Worm (Caenorhabditis elegans) whole organism, dauer: ENCODE data around the gene ags-3.

Source experiments
- unc-62 ChIP-seq: sonication (generic microtip); optimal IDR thresholded peaks from 2 replicates; lab custom pipeline; 2017; ENCODE audit warnings: missing biosample characterization, missing genetic modification reagents, missing genetic modification characterization

Gene ags-3

DNA sequence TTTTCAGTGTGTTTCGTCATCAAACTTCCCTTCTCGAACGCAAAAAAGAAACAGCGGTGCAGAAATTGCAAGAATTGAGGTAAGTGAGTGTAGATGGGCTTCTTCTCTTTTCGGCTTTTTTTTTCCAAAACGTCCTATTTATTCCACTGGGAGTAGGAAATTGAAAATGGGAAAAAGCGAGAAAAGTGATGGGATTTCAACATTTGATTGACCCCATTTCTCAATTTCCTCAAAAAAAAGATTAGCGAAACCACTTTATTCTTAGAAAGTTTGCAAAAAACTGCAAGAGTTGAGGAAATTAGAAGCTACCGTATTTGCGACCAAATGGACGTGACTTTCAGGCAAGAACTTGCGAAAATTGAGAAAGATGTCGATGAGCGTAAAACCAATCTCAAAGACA is at the start of gene ags-3:
TSS of gene ags-3 (minus strand) at position 101 of the 400 bp plus-strand sequence.
- TF ChIP-seq unc-62 = no peak

ce11 chrX:5348529-5349148 is 45.2 kb upstream of the ags-3 start, which contains the start of gene syx-3:
Gene syx-3, plus strand, starts transcription at chrX:5349098.
- TF ChIP-seq unc-62 = no peak

DNA sequence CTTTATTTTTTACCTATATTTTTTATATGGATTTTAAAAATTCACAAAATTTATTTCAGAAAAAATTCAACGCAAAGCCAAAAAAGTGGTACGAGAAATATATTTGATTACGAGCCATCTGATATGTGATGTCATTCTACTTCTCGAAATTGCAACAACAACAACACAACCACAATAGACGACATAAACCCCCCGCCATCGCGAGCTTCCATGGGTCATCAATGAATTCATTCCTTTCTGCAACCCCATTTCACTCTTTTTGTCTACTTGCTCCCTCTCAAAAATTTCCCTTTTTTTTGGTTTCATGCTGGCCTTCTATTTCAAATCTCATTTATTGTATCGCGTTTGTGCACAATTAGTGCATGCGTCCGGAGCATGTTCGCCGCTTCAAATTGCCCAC is 44.5 kb upstream of the ags-3 start:
- no peak for TF ChIP-seq unc-62

DNA sequence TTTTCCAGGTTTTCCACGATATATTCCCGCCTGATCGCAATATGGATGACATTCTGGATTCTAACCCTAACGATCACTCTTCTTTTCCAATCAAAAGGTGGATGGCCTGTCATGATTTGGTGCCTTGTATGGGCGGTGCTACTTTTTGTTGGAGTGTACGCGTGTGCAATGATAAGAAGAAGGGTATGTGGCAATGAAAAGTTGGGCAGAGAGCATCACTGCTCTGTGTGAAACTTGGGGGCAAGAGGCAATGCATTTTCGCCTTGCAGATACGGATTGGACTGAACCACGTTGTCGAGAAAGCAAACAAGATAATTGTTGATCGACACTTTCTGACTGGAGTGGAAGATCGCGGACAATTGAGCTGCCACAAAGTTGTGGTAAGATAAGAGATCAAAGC is 42.9 kb upstream of the ags-3 start:
- TF ChIP-seq unc-62 = no peak

DNA sequence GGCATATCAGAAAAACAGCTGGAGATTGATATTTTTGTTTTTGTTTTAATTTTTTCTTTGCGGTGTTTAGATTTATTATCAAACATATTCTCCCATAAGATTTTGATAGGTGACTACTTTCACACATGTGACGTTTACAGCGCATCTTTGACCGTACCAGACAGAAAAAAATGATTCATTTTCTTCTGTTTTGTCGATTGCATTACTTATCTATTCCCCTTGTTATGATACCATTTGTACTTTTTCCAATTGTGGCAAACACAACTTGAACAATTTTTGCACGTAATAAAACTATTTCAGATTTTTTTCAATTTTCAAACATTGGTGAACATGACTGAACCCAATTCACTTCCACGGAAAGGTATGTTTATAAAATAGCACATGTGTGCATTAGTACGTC is 40.9 kb upstream of the ags-3 start, which contains the start of gene C26B9.1:
TSS of gene C26B9.1 (plus strand) at position 301 of the 400 bp plus-strand sequence.
- TF ChIP-seq unc-62 = no peak

- TF ChIP-seq unc-62 = no peak
These were observed 38.6 kb upstream of the ags-3 start, which contains the start of gene C26B9.7 for ce11 chrX:5342007-5342406. Gene C26B9.7, plus strand, starts transcription at chrX:5342307.

- no peak for TF ChIP-seq unc-62
These were observed 36.5 kb upstream of the ags-3 start, which contains the start of gene C26B9.2 for ce11 chrX:5339889-5340288. Gene C26B9.2, plus strand, starts transcription at chrX:5340189.

- TF ChIP-seq unc-62 = no peak
These were observed 36.0 kb upstream of the ags-3 start for ce11 chrX:5339357-5339756.

- no peak for TF ChIP-seq unc-62
These were observed 34.6 kb upstream of the ags-3 start, which contains the start of gene C26B9.3 for ce11 chrX:5337959-5338358. Gene C26B9.3, plus strand, starts transcription at chrX:5338301.

- no peak for TF ChIP-seq unc-62
These were observed 33.1 kb upstream of the ags-3 start for ce11 chrX:5336498-5336897.

ce11 chrX:5335368-5335767 is 32.0 kb upstream of the ags-3 start, which contains the start of gene C26B9.6:
Gene C26B9.6, minus strand, starts transcription at chrX:5335468.
- no peak for TF ChIP-seq unc-62

- no peak for TF ChIP-seq unc-62
These were observed 27.4 kb upstream of the ags-3 start for ce11 chrX:5330765-5331164.

DNA sequence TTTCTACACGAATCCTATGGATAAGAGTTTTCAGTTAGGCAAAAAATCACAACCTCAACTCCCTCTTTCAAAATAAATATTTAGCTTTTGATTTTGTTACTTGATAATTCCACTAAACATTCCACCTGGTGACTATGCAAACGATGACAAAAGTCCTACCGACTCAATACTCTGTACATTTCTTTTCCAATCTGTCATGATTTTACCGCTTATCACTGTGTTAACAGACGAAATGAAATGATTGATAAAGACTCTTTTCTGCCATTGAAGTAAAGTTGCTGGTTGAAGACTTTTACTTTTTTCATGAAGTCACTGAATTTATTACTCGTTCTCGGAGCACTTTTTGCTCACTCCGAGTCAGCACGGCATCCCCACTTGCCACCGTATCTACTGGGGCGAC is 25.8 kb upstream of the ags-3 start, which contains the start of gene C26B9.5:
TSS of gene C26B9.5 (plus strand) at position 244 of the 400 bp plus-strand sequence.
- no peak for TF ChIP-seq unc-62

DNA sequence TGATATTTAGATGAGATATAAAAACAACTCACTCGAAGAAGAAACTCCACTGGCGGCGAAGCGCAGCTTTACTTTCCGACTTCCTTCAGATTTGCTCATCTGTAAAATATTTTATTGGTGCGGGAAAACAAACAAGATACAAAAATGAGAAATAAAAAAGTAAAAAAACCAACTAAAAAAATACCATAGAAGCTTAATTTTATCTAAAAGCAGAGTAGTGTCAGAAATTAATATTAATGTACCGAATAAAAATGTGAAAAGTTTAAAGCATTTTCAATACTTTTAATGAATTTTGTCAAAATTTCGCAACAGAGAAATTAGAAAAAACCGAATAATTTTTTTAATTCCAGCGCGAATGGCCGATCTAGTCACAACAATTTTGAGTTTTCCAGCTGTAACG is 19.9 kb upstream of the ags-3 start, which contains the start of gene sto-2:
TSS of gene sto-2 (minus strand) at position 101 of the 400 bp plus-strand sequence.
- no peak for TF ChIP-seq unc-62

DNA sequence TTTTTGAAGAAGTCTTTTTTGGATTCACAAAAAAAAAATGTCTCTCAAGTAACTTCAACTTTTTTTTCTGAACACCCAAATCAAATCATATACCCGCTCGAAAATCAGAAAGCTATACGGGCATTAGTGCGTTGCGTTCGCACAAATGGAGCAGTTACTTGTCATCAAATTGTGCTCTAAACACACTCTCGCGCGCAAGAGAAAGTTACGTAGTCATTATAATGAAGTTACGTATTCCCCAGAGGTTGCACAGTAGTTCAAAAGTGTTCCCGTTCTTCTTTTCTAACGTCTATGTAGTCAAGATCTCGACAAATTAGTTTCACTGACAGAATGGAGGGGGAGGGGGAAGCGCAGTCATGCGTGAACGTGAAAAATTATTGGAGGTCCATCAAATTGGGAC is 18.2 kb upstream of the ags-3 start:
- no peak for TF ChIP-seq unc-62

ce11 chrX:5319214-5319838 is 15.9 kb upstream of the ags-3 start:
- no peak for TF ChIP-seq unc-62

ce11 chrX:5311174-5311573 is 7.8 kb upstream of the ags-3 start:
- no peak for TF ChIP-seq unc-62

DNA sequence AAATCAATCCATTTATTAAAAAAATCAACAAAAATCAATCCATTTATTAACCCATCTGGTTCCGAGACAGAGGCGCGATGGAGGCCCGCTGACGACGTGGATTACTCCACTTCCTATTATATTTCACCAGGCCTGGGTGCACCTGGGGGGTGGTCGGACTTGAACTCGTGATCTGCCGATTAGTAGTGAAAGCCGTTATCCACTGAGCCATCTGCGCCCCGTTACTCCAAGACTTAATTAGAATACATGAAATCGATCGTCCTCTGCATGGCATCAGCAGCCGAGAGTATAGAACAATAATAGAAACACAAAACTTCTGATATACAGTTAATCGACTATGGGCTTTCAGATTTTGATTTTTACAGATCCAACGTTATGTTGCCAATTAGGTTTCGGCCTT is 6.2 kb upstream of the ags-3 start:
- no peak for TF ChIP-seq unc-62
